Fruit fly (Drosophila melanogaster) whole organism, embryonic: Measurements from ENCODE around the gene OtopLc.

Source experiments
- BEAF-32 ChIP-seq: fragments of 200-800 bp; sonication (Bioruptor generic); optimal IDR thresholded peaks from 3 replicates; lab custom pipeline; 2017; ENCODE audit warnings: missing biosample characterization, missing genetic modification characterization, mild to moderate bottlenecking, moderate library complexity, missing genetic modification reagents
- CG10654 ChIP-seq: fragments of 200-800 bp; sonication (Bioruptor generic); optimal IDR thresholded peaks from 2 replicates; lab custom pipeline; 2016; ENCODE audit warnings: missing biosample characterization, missing genetic modification characterization
- CG11456 ChIP-seq: fragments of 200-800 bp; sonication (Bioruptor generic); IDR thresholded peaks from 3 replicates; pipeline ENCODE4 v1.3.6; 2022; ENCODE audit warnings: missing biosample characterization, missing genetic modification characterization
- CG14667 ChIP-seq: fragments of 200-800 bp; sonication (Bioruptor generic); IDR thresholded peaks from 2 replicates; pipeline ENCODE4 v1.3.6; 2022; ENCODE audit warnings: missing biosample characterization, missing genetic modification characterization
- CG15514 ChIP-seq: fragments of 200-800 bp; sonication (Bioruptor generic); optimal IDR thresholded peaks from 3 replicates; lab custom pipeline; 2017; ENCODE audit warnings: missing biosample characterization, missing genetic modification characterization, mild to moderate bottlenecking, moderate library complexity, missing genetic modification reagents
- CG1603 ChIP-seq: fragments of 200-800 bp; sonication (Bioruptor generic); optimal IDR thresholded peaks from 2 replicates; lab custom pipeline; 2019; ENCODE audit warnings: missing biosample characterization, mild to moderate bottlenecking, missing genetic modification characterization, moderate library complexity
- CG16813 ChIP-seq: fragments of 200-800 bp; sonication (Bioruptor generic); IDR thresholded peaks from 3 replicates; pipeline ENCODE4 v1.3.6; 2022; ENCODE audit warnings: missing biosample characterization, missing genetic modification characterization; ENCODE audit not compliant: partially characterized antibody
- CG17186 ChIP-seq: fragments of 200-800 bp; sonication (Bioruptor generic); optimal IDR thresholded peaks from 3 replicates; lab custom pipeline; 2017; ENCODE audit warnings: missing biosample characterization, missing genetic modification reagents, missing genetic modification characterization
- CG1832 ChIP-seq: fragments of 200-800 bp; sonication (Bioruptor generic); optimal IDR thresholded peaks from 2 replicates; lab custom pipeline; 2017; ENCODE audit warnings: missing biosample characterization, mild to moderate bottlenecking, missing genetic modification characterization, inconsistent platforms
- CG2116 ChIP-seq: fragments of 200-800 bp; sonication (Bioruptor generic); optimal IDR thresholded peaks from 3 replicates; lab custom pipeline; 2018; ENCODE audit warnings: missing biosample characterization, mild to moderate bottlenecking, missing genetic modification characterization
- CG2712 ChIP-seq: fragments of 200-800 bp; optimal IDR thresholded peaks from 3 replicates; lab custom pipeline; 2019; ENCODE audit warnings: missing biosample characterization, mild to moderate bottlenecking, missing genetic modification characterization, moderate library complexity
- CG3163 ChIP-seq: fragments of 200-800 bp; sonication (Bioruptor generic); optimal IDR thresholded peaks from 3 replicates; lab custom pipeline; 2016; ENCODE audit warnings: missing biosample characterization, missing genetic modification characterization
- CG34224 ChIP-seq: fragments of 200-800 bp; sonication (Bioruptor generic); IDR thresholded peaks from 3 replicates; pipeline ENCODE4 v1.3.6; 2022; ENCODE audit warnings: missing biosample characterization, missing genetic modification characterization; ENCODE audit not compliant: partially characterized antibody
- CG5180 ChIP-seq: fragments of 200-800 bp; sonication (Bioruptor generic); optimal IDR thresholded peaks from 3 replicates; lab custom pipeline; 2017; ENCODE audit warnings: missing biosample characterization, missing genetic modification characterization, mild to moderate bottlenecking, moderate library complexity, missing genetic modification reagents
- CG6813 ChIP-seq: fragments of 200-800 bp; sonication (Bioruptor generic); optimal IDR thresholded peaks from 2 replicates; lab custom pipeline; 2017; ENCODE audit warnings: missing biosample characterization, missing genetic modification characterization, mild to moderate bottlenecking, moderate library complexity, missing genetic modification reagents
- CG7963 ChIP-seq: fragments of 200-800 bp; sonication (Bioruptor generic); IDR thresholded peaks from 3 replicates; pipeline ENCODE4 v1.3.6; 2022; ENCODE audit warnings: missing biosample characterization, missing genetic modification characterization; ENCODE audit not compliant: partially characterized antibody
- CG8290 ChIP-seq, 3 experiments: fragments of 200-800 bp; sonication (Bioruptor generic); optimal IDR thresholded peaks; 2 replicates each; lab custom pipeline; 2016 to 2019; ENCODE audit warnings: missing biosample characterization in 3 of 3, missing genetic modification characterization in 3 of 3, mild to moderate bottlenecking in 2 of 3, moderate library complexity in 1 of 3
- CTCF ChIP-seq: fragments of 200-800 bp; sonication (Bioruptor generic); optimal IDR thresholded peaks from 2 replicates; lab custom pipeline; 2017; ENCODE audit warnings: missing biosample characterization, mild to moderate bottlenecking, missing genetic modification characterization, moderate library complexity
- Dip2 ChIP-seq: fragments of 200-800 bp; sonication (Bioruptor generic); IDR thresholded peaks from 2 replicates; pipeline ENCODE4 v1.3.6; 2022; ENCODE audit warnings: missing biosample characterization, missing genetic modification characterization
- Dll ChIP-seq: fragments of 200-800 bp; sonication (Bioruptor generic); IDR thresholded peaks from 4 replicates; pipeline ENCODE4 v1.3.6; 2022; ENCODE audit warnings: missing biosample characterization, missing genetic modification characterization; ENCODE audit not compliant: partially characterized antibody
- Doc3 ChIP-seq: fragments of 200-800 bp; sonication (Bioruptor generic); IDR thresholded peaks from 3 replicates; pipeline ENCODE4 v1.3.6; 2022; ENCODE audit warnings: missing biosample characterization, missing genetic modification characterization; ENCODE audit not compliant: partially characterized antibody
- MESR4 ChIP-seq: fragments of 200-800 bp; sonication (Bioruptor generic); optimal IDR thresholded peaks from 2 replicates; lab custom pipeline; 2018; ENCODE audit warnings: missing biosample characterization, mild to moderate bottlenecking, missing genetic modification characterization, moderate library complexity
- Mes4 ChIP-seq: fragments of 200-800 bp; sonication (Bioruptor generic); optimal IDR thresholded peaks from 2 replicates; lab custom pipeline; 2016; ENCODE audit warnings: missing biosample characterization, missing genetic modification characterization
- Myb ChIP-seq: fragments of 200-800 bp; sonication (Bioruptor generic); optimal IDR thresholded peaks from 2 replicates; lab custom pipeline; 2016; ENCODE audit warnings: missing biosample characterization, missing genetic modification characterization
- Sry-β ChIP-seq: fragments of 200-800 bp; sonication (Bioruptor generic); optimal IDR thresholded peaks from 2 replicates; lab custom pipeline; 2018; ENCODE audit warnings: missing biosample characterization, mild to moderate bottlenecking, missing genetic modification characterization, moderate library complexity
- Sry-δ ChIP-seq: fragments of 200-800 bp; sonication (Bioruptor generic); optimal IDR thresholded peaks from 2 replicates; lab custom pipeline; 2016; ENCODE audit warnings: missing biosample characterization, missing genetic modification characterization
- amos ChIP-seq: fragments of 200-800 bp; sonication (Bioruptor generic); IDR thresholded peaks from 2 replicates; pipeline ENCODE4 v1.3.6; 2022; ENCODE audit warnings: missing biosample characterization, missing genetic modification characterization; ENCODE audit not compliant: partially characterized antibody
- ato ChIP-seq: fragments of 200-800 bp; sonication (Bioruptor generic); IDR thresholded peaks from 2 replicates; pipeline ENCODE4 v1.3.6; 2022; ENCODE audit warnings: missing biosample characterization, missing genetic modification characterization; ENCODE audit not compliant: partially characterized antibody
- cg ChIP-seq: fragments of 200-800 bp; sonication (Bioruptor generic); optimal IDR thresholded peaks from 3 replicates; lab custom pipeline; 2019; ENCODE audit warnings: missing biosample characterization, mild to moderate bottlenecking, missing genetic modification characterization, moderate library complexity
- crp ChIP-seq, 2 experiments: fragments of 200-800 bp; sonication (Bioruptor generic); optimal IDR thresholded peaks; 2 replicates in 1 of 2; 3 replicates in 1 of 2; lab custom pipeline; 2017; ENCODE audit warnings: missing biosample characterization in 2 of 2, missing genetic modification characterization in 2 of 2, mild to moderate bottlenecking in 1 of 2, moderate library complexity in 1 of 2
- cwo ChIP-seq: fragments of 200-800 bp; sonication (Bioruptor generic); optimal IDR thresholded peaks from 3 replicates; lab custom pipeline; 2017; ENCODE audit warnings: missing biosample characterization, missing genetic modification characterization, mild to moderate bottlenecking, moderate library complexity, missing genetic modification reagents
- dati ChIP-seq: fragments of 200-800 bp; sonication (Bioruptor generic); IDR thresholded peaks from 2 replicates; pipeline ENCODE4 v1.3.6; 2022; ENCODE audit warnings: missing biosample characterization, missing genetic modification characterization
- disco-r ChIP-seq: fragments of 200-800 bp; sonication (Bioruptor generic); optimal IDR thresholded peaks from 2 replicates; lab custom pipeline; 2016; ENCODE audit warnings: missing biosample characterization, missing genetic modification characterization
- ham ChIP-seq: fragments of 200-800 bp; sonication (Bioruptor generic); IDR thresholded peaks from 2 replicates; pipeline ENCODE4 v1.3.6; 2022; ENCODE audit warnings: missing biosample characterization, missing genetic modification characterization
- hb ChIP-seq: fragments of 200-800 bp; sonication (Bioruptor generic); IDR thresholded peaks from 3 replicates; pipeline ENCODE4 v1.3.6; 2022; ENCODE audit warnings: missing biosample characterization, missing genetic modification characterization; ENCODE audit not compliant: partially characterized antibody
- nau ChIP-seq: fragments of 200-800 bp; sonication (Bioruptor generic); optimal IDR thresholded peaks from 3 replicates; lab custom pipeline; 2017; ENCODE audit warnings: missing biosample characterization, mild to moderate bottlenecking, missing genetic modification characterization, missing genetic modification reagents
- nerfin-2 ChIP-seq: fragments of 200-800 bp; sonication (Bioruptor generic); IDR thresholded peaks from 2 replicates; pipeline ENCODE4 v1.3.6; 2022; ENCODE audit warnings: missing biosample characterization, missing genetic modification characterization; ENCODE audit not compliant: partially characterized antibody
- otp ChIP-seq: fragments of 200-800 bp; sonication (Bioruptor generic); IDR thresholded peaks from 3 replicates; pipeline ENCODE4, ENCODE4 v1.3.6; 2022; ENCODE audit warnings: missing biosample characterization, missing genetic modification characterization
- pan ChIP-seq, 4 experiments: fragments of >200 bp in 3 of 4; fragments of 200-800 bp in 1 of 4; sonication (Bioruptor generic) in 1 of 4; optimal IDR thresholded peaks in 3 of 4; IDR thresholded peaks in 1 of 4; 2 replicates each; pipeline versions ENCODE4 v1.3.6 to Lab custom; 2017 to 2022; ENCODE audit warnings: missing biosample characterization in 2 of 4, missing genetic modification characterization in 2 of 4, mixed read lengths in 1 of 4
- peb ChIP-seq: fragments of 200-800 bp; sonication (Bioruptor generic); IDR thresholded peaks from 2 replicates; pipeline ENCODE4 v1.3.6; 2022; ENCODE audit warnings: missing biosample characterization, missing genetic modification characterization
- pita ChIP-seq: fragments of 200-800 bp; sonication (Bioruptor generic); optimal IDR thresholded peaks from 2 replicates; lab custom pipeline; 2017; ENCODE audit warnings: missing biosample characterization, mild to moderate bottlenecking, missing genetic modification characterization
- sna ChIP-seq: fragments of 200-800 bp; sonication (Bioruptor generic); IDR thresholded peaks from 2 replicates; pipeline ENCODE4 v1.3.6; 2022; ENCODE audit warnings: missing biosample characterization, missing genetic modification characterization; ENCODE audit not compliant: partially characterized antibody
- sr ChIP-seq: fragments of 200-800 bp; sonication (Bioruptor generic); IDR thresholded peaks from 3 replicates; pipeline ENCODE4 v1.3.6; 2022; ENCODE audit warnings: missing biosample characterization, missing genetic modification characterization
- tap ChIP-seq: fragments of 200-800 bp; optimal IDR thresholded peaks from 3 replicates; lab custom pipeline; 2019; ENCODE audit warnings: missing biosample characterization, mild to moderate bottlenecking, missing genetic modification characterization, moderate library complexity
- tna ChIP-seq: fragments of 200-800 bp; sonication (Bioruptor generic); IDR thresholded peaks from 2 replicates; pipeline ENCODE4 v1.3.6; 2022; ENCODE audit warnings: missing biosample characterization, missing genetic modification characterization; ENCODE audit not compliant: partially characterized antibody
- twi ChIP-seq: fragments of 200-800 bp; optimal IDR thresholded peaks from 2 replicates; lab custom pipeline; 2019; ENCODE audit warnings: missing biosample characterization, mild to moderate bottlenecking, missing genetic modification characterization, moderate library complexity
- zen2 ChIP-seq: fragments of 200-800 bp; sonication (Bioruptor generic); IDR thresholded peaks from 3 replicates; pipeline ENCODE4 v1.3.6; 2022; ENCODE audit warnings: missing biosample characterization, missing genetic modification characterization; ENCODE audit not compliant: partially characterized antibody

The OtopLc gene

dm6 chrX:5695958-5696357 lies 33.3 kb upstream of the OtopLc start (continued):
- TF ChIP-seq CG8290 (GFP tag; optimal IDR thresholded peaks at IDR 0.05; lab: Kevin White, UChicago) (no peak), CG8290 (tag; optimal IDR thresholded peaks at IDR 0.05; lab: Kevin White, UChicago) (peak in 1 of 2 experiments; percentile 38), CG7963 (GFP tag; lab: Robert Waterston, UW) (0 out of 3 replicates have a peak, but pooled peaks have one; percentile 25), cg (GFP tag; lab: Kevin White, UChicago) (no peak), tap (tag; lab: Kevin White, UChicago) (peak; percentile 22), pan (optimal IDR thresholded peaks at IDR 0.05; lab: Kevin White, UChicago) (no peak), pan (GFP tag; optimal IDR thresholded peaks at IDR 0.05 in 1 of 2, IDR thresholded peaks at IDR 0.05 in 1 of 2) (peak in 1 of 2 experiments; percentile 6), CG16813 (GFP tag; lab: Robert Waterston, UW) (peak; percentile 82), CG34224 (GFP tag; lab: Robert Waterston, UW) (peak; percentile 61; the same call in 2 of the 3 replicates), otp (GFP tag; lab: Robert Waterston, UW) (peak; percentile 4; the same call in 1 of the 3 replicates), CG10654 (GFP tag; lab: Kevin White, UChicago) (no peak), Mes4 (GFP tag; lab: Kevin White, UChicago) (no peak), CG11456 (peak; percentile 56; the same call in 1 of the 3 replicates), sna (peak; percentile 65), sr (GFP tag; lab: Robert Waterston, UW) (no peak), CTCF (GFP tag; lab: Kevin White, UChicago) (no peak), ham (no peak), CG1832 (no peak), Sry-β (peak; percentile 13), nerfin-2 (GFP tag; lab: Robert Waterston, UW) (peak; percentile 34; the same call in 1 of the 2 replicates), amos (GFP tag; lab: Robert Waterston, UW) (peak; percentile 67), CG3163 (GFP tag; lab: Kevin White, UChicago) (no peak), CG14667 (GFP tag; lab: Robert Waterston, UW) (no peak), MESR4 (no peak), CG2712 (tag; lab: Kevin White, UChicago) (peak; percentile 81), cwo (GFP tag; lab: Kevin White, UChicago) (no peak), zen2 (GFP tag; lab: Robert Waterston, UW) (peak; percentile 36; the same call in 1 of the 3 replicates)

dm6 chrX:5695035-5695434 lies 32.4 kb upstream of the OtopLc start, which contains the start of gene CG3149:
TSS of gene CG3149 (minus strand) at chrX:5695205.
- TF ChIP-seq CG17186 (GFP tag; lab: Kevin White, UChicago) (peak; percentile 8), dati (GFP tag; lab: Robert Waterston, UW) (no peak), disco-r (GFP tag; lab: Kevin White, UChicago) (no peak), nerfin-2 (GFP tag; lab: Robert Waterston, UW) (peak; percentile 73), crp (GFP tag; optimal IDR thresholded peaks at IDR 0.05; lab: Kevin White, UChicago) (peak; percentile 5 to 88), peb (no peak), ham (no peak), Doc3 (peak; percentile 58), CG5180 (GFP tag; lab: Kevin White, UChicago) (peak; percentile 35), CG1832 (no peak), Dll (GFP tag; lab: Robert Waterston, UW) (peak; percentile 76), hb (peak; percentile 69; the same call in 2 of the 3 replicates), pita (no peak), Myb (GFP tag; lab: Kevin White, UChicago) (peak; percentile 11), twi (tag; lab: Kevin White, UChicago) (peak; percentile 6), Sry-δ (GFP tag; lab: Kevin White, UChicago) (peak; percentile 53), CG2116 (GFP tag; lab: Kevin White, UChicago) (peak; percentile 68), CG1603 (tag; lab: Kevin White, UChicago) (peak; percentile 30), CG15514 (peak; percentile 31), nau (GFP tag; lab: Kevin White, UChicago) (no peak), CG6813 (GFP tag; lab: Kevin White, UChicago) (no peak), tna (GFP tag; lab: Robert Waterston, UW) (peak; percentile 89), ato (peak; percentile 72), Dip2 (GFP tag; lab: Robert Waterston, UW) (no peak), BEAF-32 (GFP tag; lab: Kevin White, UChicago) (peak; percentile 66)
